Fruit fly (Drosophila melanogaster): ENCODE data around the gene CG45101.

- TF ChIP-seq h (optimal IDR thresholded peaks at IDR 0.05) (no peak), psq (optimal IDR thresholded peaks at IDR 0.05) (no peak), insv (optimal IDR thresholded peaks at IDR 0.05) (no peak), ttk (optimal IDR thresholded peaks at IDR 0.05) (no peak), Sin3A (optimal IDR thresholded peaks at IDR 0.05) (no peak)
These were observed 42.8 kb upstream of the CG45101 start for dm6 chr3L:11021958-11022357.

Data from Kc167 (cell line).